Fruit fly (Drosophila melanogaster): ENCODE data around the gene mei-217.

mei-217 gene

DNA sequence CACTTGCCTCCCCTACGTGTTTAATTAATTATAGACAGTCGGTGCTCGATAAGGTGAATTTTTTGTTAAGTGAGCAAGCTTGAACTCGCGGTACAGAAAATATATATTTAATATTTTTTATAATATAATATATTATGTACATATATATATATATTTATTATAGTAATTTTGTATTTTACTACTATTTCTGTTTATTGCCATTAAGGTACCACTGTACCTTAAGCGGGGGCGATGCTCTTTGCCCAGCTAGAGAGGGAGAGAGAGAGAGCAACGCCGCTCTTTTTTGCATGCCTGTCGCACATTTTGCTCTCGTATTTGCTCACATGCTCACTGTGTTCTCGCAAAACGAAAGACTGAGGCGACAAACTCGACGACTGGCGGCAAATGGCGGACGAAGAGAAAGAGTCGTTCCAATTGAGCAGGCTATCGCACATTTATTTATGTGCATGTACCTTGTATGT lies 27.7 kb upstream of the mei-217 start (continued):
- TF ChIP-seq Mes4 (GFP tag; optimal IDR thresholded peaks at IDR 0.05), result no peak
- TF ChIP-seq Adf1 (GFP tag; IDR thresholded peaks at IDR 0.05), result no peak; the same call in 1 of the 2 replicates
- TF ChIP-seq Aef1 (GFP tag; IDR thresholded peaks at IDR 0.05), result peak; percentile 37; the same call in 1 of the 3 replicates
- TF ChIP-seq Camta (GFP tag; optimal IDR thresholded peaks at IDR 0.05), result no peak
- peak in 1 of 2 experiments; percentile 28 for TF ChIP-seq dpn (GFP tag; optimal IDR thresholded peaks at IDR 0.05)
- no peak for TF ChIP-seq Opbp (GFP tag; IDR thresholded peaks at IDR 0.05; ENCODE audit: partially characterized antibody)
- no peak for TF ChIP-seq wek (GFP tag; optimal IDR thresholded peaks at IDR 0.05)
- no peak for TF ChIP-seq mld (GFP tag; IDR thresholded peaks at IDR 0.05; ENCODE audit: partially characterized antibody)
- no peak for TF ChIP-seq Dfd (GFP tag; optimal IDR thresholded peaks at IDR 0.05)
- TF ChIP-seq Fer2 (tag; optimal IDR thresholded peaks at IDR 0.05), result peak; percentile 15
- TF ChIP-seq gcm (GFP tag; optimal IDR thresholded peaks at IDR 0.05), result no peak
- TF ChIP-seq Spps (tag; optimal IDR thresholded peaks at IDR 0.05), result no peak
- peak; percentile 40; the same call in 1 of the 2 replicates for TF ChIP-seq Atf6 (GFP tag; IDR thresholded peaks at IDR 0.05)
- TF ChIP-seq CG12219 (GFP tag; optimal IDR thresholded peaks at IDR 0.05), result no peak
- no peak for TF ChIP-seq bowl (GFP tag; IDR thresholded peaks at IDR 0.05)
- peak; percentile 38 for TF ChIP-seq Med (GFP tag)
- peak; percentile 63; the same call in 1 of the 2 replicates for TF ChIP-seq CG11247 (GFP tag; IDR thresholded peaks at IDR 0.05)
- no peak for TF ChIP-seq dm (GFP tag; optimal IDR thresholded peaks at IDR 0.05)
- no peak for TF ChIP-seq NK7.1 (GFP tag; optimal IDR thresholded peaks at IDR 0.05)
- TF ChIP-seq CG9876 (GFP tag; optimal IDR thresholded peaks at IDR 0.05), result no peak
- TF ChIP-seq pzg (GFP tag; optimal IDR thresholded peaks at IDR 0.05), result no peak
- TF ChIP-seq CG2712 (tag; optimal IDR thresholded peaks at IDR 0.05), result peak; percentile 36
- TF ChIP-seq bbx (GFP tag; IDR thresholded peaks at IDR 0.05; ENCODE audit: partially characterized antibody), result no peak
- TF ChIP-seq HHEX (GFP tag; optimal IDR thresholded peaks at IDR 0.05), result peak; percentile 50
- peak; percentile 42; the same call in 1 of the 2 replicates for TF ChIP-seq ranshi (GFP tag; IDR thresholded peaks at IDR 0.05)
- TF ChIP-seq CG17829 (tag; optimal IDR thresholded peaks at IDR 0.05), result peak; percentile 26
- TF ChIP-seq lab (GFP tag; optimal IDR thresholded peaks at IDR 0.05), result peak; percentile 76
- no peak for TF ChIP-seq CG14710 (tag; optimal IDR thresholded peaks at IDR 0.05)
- TF ChIP-seq slbo (GFP tag; IDR thresholded peaks at IDR 0.05), result peak; percentile 74
- TF ChIP-seq CG13123 (GFP tag; optimal IDR thresholded peaks at IDR 0.05), result no peak
- no peak for TF ChIP-seq CG4282 (GFP tag; optimal IDR thresholded peaks at IDR 0.05)
- no peak for TF ChIP-seq oc (tag; optimal IDR thresholded peaks at IDR 0.05)
- no peak for TF ChIP-seq pan (optimal IDR thresholded peaks at IDR 0.05)
- TF ChIP-seq pan (GFP tag; optimal IDR thresholded peaks at IDR 0.05 in 1 of 2, IDR thresholded peaks at IDR 0.05 in 1 of 2), result peak in 1 of 2 experiments; percentile 67
- no peak for TF ChIP-seq sens-2 (GFP tag; IDR thresholded peaks at IDR 0.05)
- no peak for TF ChIP-seq mirr (GFP tag; optimal IDR thresholded peaks at IDR 0.05)
- TF ChIP-seq CG30403 (GFP tag; optimal IDR thresholded peaks at IDR 0.05), result no peak
- TF ChIP-seq CG2678 (tag; optimal IDR thresholded peaks at IDR 0.05), result peak; percentile 68
- TF ChIP-seq Sin3A (optimal IDR thresholded peaks at IDR 0.05), result no peak
- no peak for TF ChIP-seq CG17912 (GFP tag; optimal IDR thresholded peaks at IDR 0.05)
- TF ChIP-seq Ets65A (GFP tag), result no peak
- no peak for TF ChIP-seq CG13287 (GFP tag; IDR thresholded peaks at IDR 0.05; ENCODE audit: partially characterized antibody)
- TF ChIP-seq dmrt11E (tag; optimal IDR thresholded peaks at IDR 0.05), result no peak
- peak; percentile 53 for TF ChIP-seq CG8924 (tag; optimal IDR thresholded peaks at IDR 0.05)
- no peak for TF ChIP-seq CG10543 (GFP tag; optimal IDR thresholded peaks at IDR 0.05)
- peak; percentile 61 for TF ChIP-seq Ada2b (GFP tag; IDR thresholded peaks at IDR 0.05)
- TF ChIP-seq HLH3B (GFP tag; IDR thresholded peaks at IDR 0.05), result peak; percentile 48; the same call in 1 of the 2 replicates
- no peak for TF ChIP-seq Tbp (GFP tag; optimal IDR thresholded peaks at IDR 0.05)
- no peak for TF ChIP-seq CG7963 (GFP tag; IDR thresholded peaks at IDR 0.05; ENCODE audit: partially characterized antibody)
- TF ChIP-seq CG8765 (GFP tag; IDR thresholded peaks at IDR 0.05), result no peak
- TF ChIP-seq Optix (GFP tag; IDR thresholded peaks at IDR 0.05), result 0 out of 3 replicates have a peak, but pooled peaks have one; percentile 22
